Worm (Caenorhabditis elegans) whole organism, L4 larva: Measurements from ENCODE around the gene fbxb-115.

Experiments
- aly-2 ChIP-seq: sonication (generic microtip); optimal IDR thresholded peaks from 2 replicates; lab custom pipeline; 2018; ENCODE audit warnings: missing biosample characterization, missing genetic modification characterization
- daf-12 ChIP-seq: fragments of 150-350 bp; optimal IDR thresholded peaks from 2 replicates; lab custom pipeline; 2014; ENCODE audit warnings: missing biosample characterization, missing genetic modification reagents, missing genetic modification characterization
- dve-1 ChIP-seq: sonication (generic microtip); optimal IDR thresholded peaks from 2 replicates; lab custom pipeline; 2017; ENCODE audit warnings: antibody characterized with exemption, mild to moderate bottlenecking, missing genetic modification characterization, missing compliant biosample characterization; ENCODE audit not compliant: insufficient read depth
- lin-38 ChIP-seq: fragments of 200-800 bp; sonication (Bioruptor generic); IDR thresholded peaks from 2 replicates; pipeline ENCODE4 v1.3.6; 2022; ENCODE audit warnings: missing genetic modification reagents, missing genetic modification characterization, missing compliant biosample characterization
- mdt-29 ChIP-seq: fragments of 200-800 bp; sonication (Bioruptor generic); IDR thresholded peaks from 2 replicates; pipeline ENCODE4 v1.3.6; 2022; ENCODE audit warnings: missing genetic modification reagents, missing genetic modification characterization, missing compliant biosample characterization
- nhr-11 ChIP-seq: fragments of 150-350 bp; optimal IDR thresholded peaks from 2 replicates; lab custom pipeline; 2014; ENCODE audit warnings: missing biosample characterization, missing genetic modification characterization
- unc-62 ChIP-seq, 3 experiments: fragments of 150-350 bp in 1 of 3; sonication (generic microtip); optimal IDR thresholded peaks in 2 of 3; peaks in 1 of 3; 1 replicate in 1 of 3; 2 replicates in 2 of 3; lab custom pipeline; 2014 to 2017; ENCODE audit warnings: missing biosample characterization in 3 of 3, missing genetic modification characterization in 3 of 3, missing genetic modification reagents in 3 of 3, missing genotype in 1 of 3

DNA sequence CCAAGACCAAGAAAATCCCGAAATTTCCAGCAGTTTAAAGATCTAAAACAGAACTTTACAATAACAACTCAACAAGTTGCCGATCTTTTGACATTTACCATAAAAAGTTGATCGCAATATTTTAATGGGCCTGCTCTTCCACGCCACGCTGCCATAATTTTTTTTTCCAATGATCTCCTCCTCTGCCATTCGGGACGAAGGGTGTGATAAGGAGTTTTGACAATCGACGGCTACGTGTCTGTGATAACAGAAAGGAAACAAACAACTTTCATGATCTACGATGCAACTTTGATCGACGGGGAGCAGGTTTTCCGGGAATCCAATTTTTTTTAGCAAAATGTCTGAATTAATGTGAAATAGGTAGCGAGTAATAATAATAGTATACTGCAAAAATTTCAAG lies 33.1 kb downstream of the fbxb-115 start:
- peak; percentile 66 for TF ChIP-seq dve-1 (tag; lab: Kevin White, UChicago)
- no peak for TF ChIP-seq aly-2 (tag; lab: Kevin White, UChicago)
- TF ChIP-seq unc-62 (GFP tag; optimal IDR thresholded peaks at IDR 0.05 in 1 of 2; lab: Kevin White, UChicago), result no peak
- TF ChIP-seq unc-62 (tag; optimal IDR thresholded peaks at IDR 0.05; lab: Kevin White, UChicago), result no peak
- no peak for TF ChIP-seq nhr-11 (tag; lab: Kevin White, UChicago)
- no peak for TF ChIP-seq lin-38 (GFP tag; lab: Robert Waterston, UW)
- no peak for TF ChIP-seq daf-12 (tag; lab: Kevin White, UChicago)
- TF ChIP-seq mdt-29 (GFP tag; lab: Robert Waterston, UW), result no peak
